Worm (Caenorhabditis elegans) whole organism, L4 larva: Measurements from ENCODE around the gene ddx-17.

ENCODE experiments used
- F37D6.2 ChIP-seq: sonication (generic microtip); optimal IDR thresholded peaks from 2 replicates; lab custom pipeline; 2016; ENCODE audit warnings: mild to moderate bottlenecking, missing genetic modification characterization, missing compliant biosample characterization
- ces-1 ChIP-seq: fragments of 150-350 bp; sonication (generic microtip); optimal IDR thresholded peaks from 4 replicates; lab custom pipeline; 2014; ENCODE audit warnings: missing biosample characterization, missing genetic modification reagents, missing genetic modification characterization
- hlh-11 ChIP-seq: fragments of 200-800 bp; sonication (Bioruptor generic); optimal IDR thresholded peaks from 2 replicates; lab custom pipeline; 2018; ENCODE audit warnings: mild to moderate bottlenecking, missing genetic modification characterization, missing compliant biosample characterization
- lir-3 ChIP-seq: sonication (generic microtip); optimal IDR thresholded peaks from 2 replicates; lab custom pipeline; 2016; ENCODE audit warnings: mild to moderate bottlenecking, missing genetic modification characterization, missing compliant biosample characterization
- lsy-2 ChIP-seq, 2 experiments: fragments of 150-350 bp in 1 of 2; sonication (generic microtip) in 1 of 2; optimal IDR thresholded peaks; 2 replicates each; lab custom pipeline; 2014 to 2017; ENCODE audit warnings: missing biosample characterization in 2 of 2, missing genetic modification characterization in 2 of 2
- nhr-237 ChIP-seq: sonication (generic microtip); optimal IDR thresholded peaks from 2 replicates; lab custom pipeline; 2017; ENCODE audit warnings: missing biosample characterization, missing genetic modification characterization
- nhr-28 ChIP-seq: fragments of 150-350 bp; optimal IDR thresholded peaks from 2 replicates; lab custom pipeline; 2014; ENCODE audit warnings: missing biosample characterization, missing genetic modification characterization
- pha-4 ChIP-seq, 2 experiments: fragments of 150-350 bp in 1 of 2; fragments of 200-800 bp in 1 of 2; sonication (Bioruptor generic) in 1 of 2; IDR thresholded peaks in 1 of 2; optimal IDR thresholded peaks in 1 of 2; 2 replicates each; pipeline versions ENCODE4 v1.3.6 to Lab custom; 2014 to 2022; ENCODE audit warnings: missing genetic modification characterization in 2 of 2, missing genetic modification reagents in 2 of 2, missing biosample characterization in 1 of 2, missing compliant biosample characterization in 1 of 2
- pqm-1 ChIP-seq: sonication (generic microtip); optimal IDR thresholded peaks from 2 replicates; lab custom pipeline; 2017; ENCODE audit warnings: missing biosample characterization, missing genetic modification characterization
- skn-1 ChIP-seq: fragments of 150-350 bp; optimal IDR thresholded peaks from 2 replicates; lab custom pipeline; 2014; ENCODE audit warnings: missing biosample characterization, missing genetic modification characterization
- unc-130 ChIP-seq: sonication (generic microtip); optimal IDR thresholded peaks from 2 replicates; lab custom pipeline; 2016; ENCODE audit warnings: missing genetic modification reagents, missing genetic modification characterization, missing compliant biosample characterization

- TF ChIP-seq pha-4 (GFP tag; IDR thresholded peaks at IDR 0.05; lab: Robert Waterston, UW) (no peak), pha-4 (tag; optimal IDR thresholded peaks at IDR 0.05; lab: Kevin White, UChicago) (no peak), nhr-237 (tag; lab: Kevin White, UChicago) (no peak), unc-130 (GFP tag; lab: Kevin White, UChicago) (no peak), pqm-1 (no peak), nhr-28 (tag; lab: Kevin White, UChicago) (no peak), hlh-11 (no peak), skn-1 (tag; lab: Kevin White, UChicago) (no peak), F37D6.2 (tag; lab: Kevin White, UChicago) (no peak), lsy-2 (tag; optimal IDR thresholded peaks at IDR 0.05; lab: Kevin White, UChicago) (no peak), ces-1 (no peak), lir-3 (tag; lab: Kevin White, UChicago) (no peak)
Measured at ce11 chrV:14011427-14011826, 425 bp downstream of the ddx-17 start.
